Fruit fly (Drosophila melanogaster): ENCODE measurements around the gene alphaTub85E.
"Not testable (repeated sequence)": the region's sequence is repeated elsewhere in the genome, so short reads cannot be mapped to it uniquely, and the experiment has no call there.

Gene alphaTub85E

DNA sequence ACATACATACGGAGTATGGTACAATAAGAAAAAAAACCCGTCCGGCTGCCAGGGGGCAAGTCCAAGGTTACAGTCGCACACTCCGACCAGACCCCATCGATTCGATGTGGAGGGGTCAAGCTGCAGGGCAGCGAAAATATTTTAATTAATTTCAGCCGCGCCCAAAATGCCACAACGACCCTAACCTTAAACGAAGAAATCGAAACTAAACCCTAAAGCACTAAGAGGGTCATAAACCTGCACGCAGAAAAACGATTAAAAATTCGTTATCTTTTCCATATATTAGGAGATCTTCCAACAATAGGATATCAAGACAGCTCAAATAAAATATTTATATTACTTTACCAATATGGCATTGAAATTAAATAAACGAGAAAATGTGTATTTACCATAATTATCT lies 31.2 kb downstream of the alphaTub85E start:
- TF ChIP-seq sage (GFP tag; optimal IDR thresholded peaks at IDR 0.05) (peak; percentile 22), Dif (GFP tag; optimal IDR thresholded peaks at IDR 0.05; ENCODE audit: partially characterized antibody) (no peak), lola (GFP tag; optimal IDR thresholded peaks at IDR 0.05) (no peak), h (GFP tag; optimal IDR thresholded peaks at IDR 0.05) (no peak), Mio (GFP tag; optimal IDR thresholded peaks at IDR 0.05) (no peak), ey (GFP tag; optimal IDR thresholded peaks at IDR 0.05) (no peak), rgr (GFP tag; optimal IDR thresholded peaks at IDR 0.05) (peak; percentile 23), pan (optimal IDR thresholded peaks at IDR 0.05) (no peak), woc (GFP tag; optimal IDR thresholded peaks at IDR 0.05) (no peak), Abd-B (GFP tag; optimal IDR thresholded peaks at IDR 0.05) (no peak), dl (GFP tag; optimal IDR thresholded peaks at IDR 0.05; ENCODE audit: insufficient read depth in 1 of 2, partially characterized antibody in 2 of 2) (no peak), Sp1 (GFP tag; optimal IDR thresholded peaks at IDR 0.05) (no peak), sv (GFP tag; optimal IDR thresholded peaks at IDR 0.05) (no peak)

DNA sequence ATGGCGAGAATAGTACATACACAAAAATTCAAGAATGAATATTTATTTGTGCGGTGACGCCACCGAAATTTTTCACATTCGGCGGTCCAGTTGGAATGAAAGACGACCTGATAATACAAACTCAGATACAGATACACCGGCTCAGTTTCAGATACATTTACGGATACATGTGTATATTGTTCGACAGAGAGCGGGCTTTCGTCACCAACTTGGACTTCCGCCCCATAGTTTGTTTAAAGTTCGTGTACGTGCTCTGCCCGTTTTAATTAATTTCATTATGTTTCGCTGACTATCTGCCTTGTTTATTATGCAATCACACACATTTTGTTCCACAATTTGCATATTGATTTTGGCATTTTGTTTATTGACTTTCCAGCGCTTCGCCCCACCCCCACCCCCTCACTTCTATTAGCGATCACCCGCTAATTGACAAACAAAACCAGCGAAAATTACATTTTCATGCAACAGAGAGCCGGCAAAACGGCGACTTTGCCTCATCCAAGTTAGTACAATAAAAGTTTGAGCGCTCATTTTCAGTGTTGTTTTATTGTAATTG lies 31.8 kb downstream of the alphaTub85E start:
- TF ChIP-seq dmrt93B (GFP tag; optimal IDR thresholded peaks at IDR 0.05): peak; percentile 3
- peak; percentile 5 for TF ChIP-seq Sp1 (GFP tag; optimal IDR thresholded peaks at IDR 0.05)
- no peak for TF ChIP-seq sv (GFP tag; optimal IDR thresholded peaks at IDR 0.05)
- TF ChIP-seq HLH106 (tag; optimal IDR thresholded peaks at IDR 0.05): peak; percentile 22
- TF ChIP-seq Hr83 (GFP tag; optimal IDR thresholded peaks at IDR 0.05; ENCODE audit: poor library complexity, severe bottlenecking): peak; percentile 23
- TF ChIP-seq Jra (GFP tag; optimal IDR thresholded peaks at IDR 0.05): peak; percentile 1
- TF ChIP-seq foxo (GFP tag; optimal IDR thresholded peaks at IDR 0.05): peak in 1 of 2 experiments; percentile 7
- TF ChIP-seq rgr (GFP tag; optimal IDR thresholded peaks at IDR 0.05): peak; percentile 62
- no peak for TF ChIP-seq psq (GFP tag; optimal IDR thresholded peaks at IDR 0.05)
- no peak for TF ChIP-seq Hr78 (GFP tag; optimal IDR thresholded peaks at IDR 0.05)
- TF ChIP-seq OdsH (GFP tag; optimal IDR thresholded peaks at IDR 0.05): peak; percentile 56
- no peak for TF ChIP-seq dl (GFP tag; optimal IDR thresholded peaks at IDR 0.05; ENCODE audit: insufficient read depth in 1 of 2, partially characterized antibody in 2 of 2)
- peak; percentile 42 for TF ChIP-seq h (GFP tag; optimal IDR thresholded peaks at IDR 0.05)

DNA sequence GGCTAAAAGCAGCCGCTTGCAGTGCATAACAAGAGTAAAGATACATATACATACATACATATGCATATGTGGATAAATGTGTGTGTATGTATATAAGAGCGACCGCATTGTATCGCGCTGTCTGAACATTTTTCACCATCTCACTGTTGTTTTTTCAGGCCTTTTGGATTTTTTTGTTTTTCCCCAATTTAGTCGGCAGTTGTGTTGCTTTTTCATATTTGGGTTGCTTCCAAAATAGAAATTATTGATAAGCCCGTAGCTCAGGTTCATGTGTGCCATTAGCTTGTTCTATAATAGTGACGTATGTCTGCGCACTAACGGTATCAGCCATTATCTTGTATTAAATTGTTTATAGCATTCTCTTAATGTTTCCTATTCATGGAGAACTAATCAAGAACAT lies 32.5 kb downstream of the alphaTub85E start:
- TF ChIP-seq rgr (GFP tag; optimal IDR thresholded peaks at IDR 0.05): no peak
- no peak for TF ChIP-seq CG9705 (GFP tag; optimal IDR thresholded peaks at IDR 0.05)
- no peak for TF ChIP-seq Rel (GFP tag; optimal IDR thresholded peaks at IDR 0.05)
- TF ChIP-seq Rel (tag; optimal IDR thresholded peaks at IDR 0.05): peak; percentile 96

DNA sequence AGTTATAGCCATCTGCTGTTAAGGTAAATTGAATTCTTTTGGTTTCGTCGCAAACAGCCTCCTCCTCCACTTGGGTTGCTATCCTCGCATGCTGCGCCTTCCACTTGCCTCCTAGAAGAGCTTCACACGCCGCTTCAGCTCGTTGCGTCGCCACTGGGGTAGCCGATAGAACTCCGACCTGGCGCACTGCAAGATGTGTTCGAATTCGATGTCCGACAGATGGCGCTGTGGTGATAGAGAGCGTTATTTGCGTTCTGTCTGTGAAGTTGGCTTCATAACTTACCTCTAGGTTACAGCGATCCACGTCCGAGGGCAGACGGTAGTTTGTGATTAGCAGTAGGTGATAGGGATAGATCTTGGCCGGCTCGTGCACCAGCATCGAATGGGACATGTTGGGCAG lies 38.1 kb downstream of the alphaTub85E start:
- TF ChIP-seq Jra (GFP tag; optimal IDR thresholded peaks at IDR 0.05) (no peak), GATAd (GFP tag; optimal IDR thresholded peaks at IDR 0.05) (no peak), foxo (GFP tag; optimal IDR thresholded peaks at IDR 0.05) (no peak), tai (GFP tag; optimal IDR thresholded peaks at IDR 0.05) (no peak)

DNA sequence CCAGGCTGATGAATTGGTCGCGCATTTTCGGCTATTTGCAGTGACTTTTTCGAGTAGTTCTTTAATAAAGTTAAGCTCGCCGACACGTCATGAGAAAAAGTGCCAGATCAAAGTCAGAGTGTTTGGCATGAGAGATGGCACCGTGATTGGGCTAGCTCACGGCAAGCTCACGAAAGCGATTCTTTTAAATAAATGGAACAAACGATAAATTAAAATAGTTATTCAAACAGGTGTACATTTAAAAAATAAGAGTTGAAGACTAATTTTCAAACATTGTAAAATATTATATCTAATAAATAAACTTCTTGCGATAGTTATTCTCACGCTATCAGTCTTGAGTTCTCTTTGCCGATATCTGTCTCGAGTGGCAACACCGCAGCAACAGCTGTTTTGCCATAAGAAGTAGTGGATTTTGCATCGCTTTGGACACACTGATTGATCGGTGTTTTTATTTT lies 40.3 kb downstream of the alphaTub85E start, which contains the start of the genes Unc-115b, p24-2 and CG32939:
Unc-115b (minus strand) TSS at position 101 of the 455 bp plus-strand sequence.
p24-2 (minus strand) TSS at position 120 of the 455 bp plus-strand sequence.
CG32939 (plus strand) TSS at position 405 of the 455 bp plus-strand sequence.
- not testable (repeated sequence) for TF ChIP-seq pan (optimal IDR thresholded peaks at IDR 0.05); psq (GFP tag; optimal IDR thresholded peaks at IDR 0.05); CG32264 (GFP tag; optimal IDR thresholded peaks at IDR 0.05)

DNA sequence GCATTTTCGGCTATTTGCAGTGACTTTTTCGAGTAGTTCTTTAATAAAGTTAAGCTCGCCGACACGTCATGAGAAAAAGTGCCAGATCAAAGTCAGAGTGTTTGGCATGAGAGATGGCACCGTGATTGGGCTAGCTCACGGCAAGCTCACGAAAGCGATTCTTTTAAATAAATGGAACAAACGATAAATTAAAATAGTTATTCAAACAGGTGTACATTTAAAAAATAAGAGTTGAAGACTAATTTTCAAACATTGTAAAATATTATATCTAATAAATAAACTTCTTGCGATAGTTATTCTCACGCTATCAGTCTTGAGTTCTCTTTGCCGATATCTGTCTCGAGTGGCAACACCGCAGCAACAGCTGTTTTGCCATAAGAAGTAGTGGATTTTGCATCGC lies 47.7 kb downstream of the alphaTub85E start, which contains the start of the genes eca and CG18542:
eca (minus strand) TSS at position 101 of the 400 bp plus-strand sequence.
CG18542 (plus strand) TSS at position 385 of the 400 bp plus-strand sequence.
- not testable (repeated sequence) for TF ChIP-seq fru, jim, ey (GFP tag; optimal IDR thresholded peaks at IDR 0.05)
